Fruit fly (Drosophila melanogaster): ENCODE data around the gene CG4836.
A peak's percentile ranks its signal among the peaks of the same experiment; 100 is the strongest.

The CG4836 gene

DNA sequence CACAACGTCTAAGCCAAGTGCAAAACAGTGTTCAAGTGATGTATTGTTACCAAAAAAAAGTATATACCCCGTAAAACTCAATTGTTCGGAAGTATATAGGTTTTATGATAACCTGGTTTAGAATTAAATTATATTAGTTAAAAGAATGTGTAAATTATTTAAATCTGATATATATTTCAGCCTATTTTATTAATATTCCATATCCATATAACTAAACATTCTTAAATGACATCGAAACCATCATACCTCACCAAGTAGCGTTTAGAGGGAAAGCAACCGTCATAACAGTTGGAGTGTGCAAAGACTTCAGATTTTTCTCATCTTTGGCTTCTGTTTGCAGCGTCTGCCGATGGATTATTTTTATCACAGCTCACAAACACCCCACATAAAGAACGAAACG, 14.2 kb upstream of the CG4836 start (continued):
- TF ChIP-seq CG2116 (GFP tag; optimal IDR thresholded peaks at IDR 0.05), result peak; percentile 11
- TF ChIP-seq Nf-YB (GFP tag; optimal IDR thresholded peaks at IDR 0.05), result peak; percentile 65
- peak; percentile 89 for TF ChIP-seq CoRest (tag; optimal IDR thresholded peaks at IDR 0.05)
- no peak for TF ChIP-seq crp (GFP tag; optimal IDR thresholded peaks at IDR 0.05)
- peak; percentile 52 for TF ChIP-seq B-H2 (GFP tag; optimal IDR thresholded peaks at IDR 0.05)
- TF ChIP-seq CHES-1-like (GFP tag; optimal IDR thresholded peaks at IDR 0.05), result no peak
- TF ChIP-seq CG3995 (GFP tag; optimal IDR thresholded peaks at IDR 0.05), result no peak
- TF ChIP-seq hth (optimal IDR thresholded peaks at IDR 0.05), result no peak
- TF ChIP-seq jing (GFP tag; optimal IDR thresholded peaks at IDR 0.05), result peak; percentile 29
- TF ChIP-seq CG4854 (GFP tag; optimal IDR thresholded peaks at IDR 0.05), result no peak
- TF ChIP-seq Lim3 (GFP tag; IDR thresholded peaks at IDR 0.05), result peak; percentile 50; the same call in 1 of the 2 replicates
- TF ChIP-seq ewg (GFP tag; optimal IDR thresholded peaks at IDR 0.05), result peak; percentile 59
- TF ChIP-seq insv (GFP tag; optimal IDR thresholded peaks at IDR 0.05), result no peak
- peak; percentile 55 for TF ChIP-seq Deaf1 (tag; optimal IDR thresholded peaks at IDR 0.05)
- peak; percentile 61 for TF ChIP-seq CG12942 (GFP tag; optimal IDR thresholded peaks at IDR 0.05)
- TF ChIP-seq Doc2 (GFP tag; IDR thresholded peaks at IDR 0.05), result no peak
- no peak for TF ChIP-seq lov (optimal IDR thresholded peaks at IDR 0.05)
- TF ChIP-seq lov (GFP tag; IDR thresholded peaks at IDR 0.05), result peak; percentile 81
- TF ChIP-seq Abd-B (GFP tag; optimal IDR thresholded peaks at IDR 0.05), result peak; percentile 70
- peak in 1 of 2 experiments; percentile 62 for TF ChIP-seq eve (GFP tag; optimal IDR thresholded peaks at IDR 0.05)
- peak; percentile 82 for TF ChIP-seq Hmr (GFP tag; optimal IDR thresholded peaks at IDR 0.05)
- TF ChIP-seq sc (optimal IDR thresholded peaks at IDR 0.05), result no peak
- peak; percentile 38 for TF ChIP-seq sc (GFP tag; optimal IDR thresholded peaks at IDR 0.05)
- TF ChIP-seq CG2875 (GFP tag; optimal IDR thresholded peaks at IDR 0.05), result peak; percentile 61
- no peak for TF ChIP-seq zf30C (GFP tag; optimal IDR thresholded peaks at IDR 0.05)
- no peak for TF ChIP-seq her (GFP tag; optimal IDR thresholded peaks at IDR 0.05)
- TF ChIP-seq CG12769 (tag; optimal IDR thresholded peaks at IDR 0.05), result peak; percentile 80
- TF ChIP-seq CG17328 (GFP tag; IDR thresholded peaks at IDR 0.05), result peak; percentile 89
- TF ChIP-seq Pdp1 (GFP tag; optimal IDR thresholded peaks at IDR 0.05), result peak in 1 of 2 experiments; percentile 26
- TF ChIP-seq CG4820 (GFP tag; optimal IDR thresholded peaks at IDR 0.05), result peak; percentile 40
- TF ChIP-seq Elba2 (GFP tag; optimal IDR thresholded peaks at IDR 0.05), result no peak
- peak; percentile 48; the same call in 1 of the 3 replicates for TF ChIP-seq CG2889 (GFP tag; IDR thresholded peaks at IDR 0.05)
- TF ChIP-seq CG10565 (GFP tag; optimal IDR thresholded peaks at IDR 0.05), result no peak
- TF ChIP-seq odd (GFP tag; optimal IDR thresholded peaks at IDR 0.05), result peak; percentile 57
- TF ChIP-seq Xrp1 (GFP tag; IDR thresholded peaks at IDR 0.05), result peak; percentile 94
- 0 out of 2 replicates have a peak, but pooled peaks have one; percentile 34 for TF ChIP-seq wdn (GFP tag; IDR thresholded peaks at IDR 0.05)
- TF ChIP-seq Camta (GFP tag; optimal IDR thresholded peaks at IDR 0.05), result no peak
- no peak for TF ChIP-seq luna (GFP tag; optimal IDR thresholded peaks at IDR 0.05)
- TF ChIP-seq hkb (optimal IDR thresholded peaks at IDR 0.05), result no peak
- TF ChIP-seq hkb (GFP tag; IDR thresholded peaks at IDR 0.05), result peak; percentile 84
- TF ChIP-seq danr (GFP tag; IDR thresholded peaks at IDR 0.05), result no peak
- no peak for TF ChIP-seq Atf3 (GFP tag; optimal IDR thresholded peaks at IDR 0.05)
- TF ChIP-seq chif (GFP tag; optimal IDR thresholded peaks at IDR 0.05), result peak; percentile 13 to 23
- TF ChIP-seq lbe (GFP tag; optimal IDR thresholded peaks at IDR 0.05), result peak; percentile 23
- TF ChIP-seq CG4707 (GFP tag; optimal IDR thresholded peaks at IDR 0.05), result peak; percentile 53
- peak; percentile 49 for TF ChIP-seq Hsf (GFP tag; optimal IDR thresholded peaks at IDR 0.05)
- TF ChIP-seq CG1602 (GFP tag; optimal IDR thresholded peaks at IDR 0.05), result peak; percentile 61
- peak; percentile 92 for TF ChIP-seq row (GFP tag; IDR thresholded peaks at IDR 0.05)
- no peak for TF ChIP-seq kay (GFP tag; optimal IDR thresholded peaks at IDR 0.05)
- TF ChIP-seq Ptx1 (GFP tag; IDR thresholded peaks at IDR 0.05), result peak; percentile 86
- peak; percentile 92 for TF ChIP-seq vvl (GFP tag; IDR thresholded peaks at IDR 0.05)
- TF ChIP-seq Hmx (GFP tag; optimal IDR thresholded peaks at IDR 0.05), result no peak
- peak; percentile 78 for TF ChIP-seq esg (GFP tag; conservative IDR thresholded peaks at IDR 0.05)
